Worm (Caenorhabditis elegans): Measurements from ENCODE around the gene M60.6.

DNA sequence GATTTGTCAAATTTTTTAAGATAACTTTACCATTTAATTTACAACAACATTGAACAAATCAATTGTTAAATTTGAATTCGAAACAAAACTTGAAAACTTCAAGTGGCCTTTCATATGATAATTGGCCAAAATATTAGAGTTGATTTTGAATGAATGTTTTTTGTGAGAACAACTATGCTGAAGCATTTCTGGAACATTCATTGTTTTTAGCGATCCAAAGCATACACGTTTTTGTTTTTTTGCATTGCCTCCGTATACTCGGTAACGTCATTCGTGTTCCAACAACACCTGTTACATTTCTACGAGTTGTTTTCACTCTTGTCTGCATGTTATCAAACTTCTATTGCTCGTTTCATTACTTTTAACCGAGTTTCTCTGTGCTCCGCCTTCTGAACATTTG lies 24.7 kb upstream of the M60.6 start:
- no peak for TF ChIP-seq unc-39 (tag; optimal IDR thresholded peaks at IDR 0.05)
- no peak for TF ChIP-seq unc-120 (tag; optimal IDR thresholded peaks at IDR 0.05; ENCODE audit: poor library complexity, severe bottlenecking)

Data from whole organism, mixed stage, embryonic.